Worm (Caenorhabditis elegans): ENCODE results near the gene C18E9.8.

Gene C18E9.8

DNA sequence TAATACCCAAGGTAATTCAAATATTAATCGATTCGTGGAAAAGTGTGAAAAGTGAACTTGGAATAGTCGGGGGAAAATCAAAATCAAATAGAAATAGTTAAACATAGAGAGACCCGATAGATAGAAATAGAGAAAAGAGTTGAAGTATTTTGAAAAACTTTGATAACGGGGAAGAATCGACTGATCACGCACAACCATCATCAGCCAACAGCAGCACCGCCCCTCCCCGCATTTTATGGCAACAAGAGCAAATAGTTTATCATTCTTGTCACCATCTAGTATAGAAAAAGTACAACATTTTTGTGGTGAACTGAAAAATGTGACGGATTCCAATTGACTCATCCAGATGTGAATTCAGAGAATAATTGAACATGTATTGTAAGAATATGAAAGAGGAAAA is 3.7 kb upstream of the C18E9.8 start:
- TF ChIP-seq nhr-67 (tag; optimal IDR thresholded peaks at IDR 0.05) (no peak), elt-2 (tag; optimal IDR thresholded peaks at IDR 0.05) (peak; percentile 71), ceh-16 (tag; optimal IDR thresholded peaks at IDR 0.05) (no peak), nhr-28 (tag; optimal IDR thresholded peaks at IDR 0.05) (no peak), nhr-237 (tag; optimal IDR thresholded peaks at IDR 0.05) (no peak), mdl-1 (tag; optimal IDR thresholded peaks at IDR 0.05) (no peak), skn-1 (tag; optimal IDR thresholded peaks at IDR 0.05) (no peak), elt-1 (tag; optimal IDR thresholded peaks at IDR 0.05) (no peak), nhr-23 (tag; optimal IDR thresholded peaks at IDR 0.05) (no peak), fkh-10 (GFP tag; optimal IDR thresholded peaks at IDR 0.05) (no peak), ztf-4 (tag; optimal IDR thresholded peaks at IDR 0.05) (no peak), eor-1 (tag; optimal IDR thresholded peaks at IDR 0.05) (no peak), nhr-11 (tag; optimal IDR thresholded peaks at IDR 0.05) (no peak), pqm-1 (tag; optimal IDR thresholded peaks at IDR 0.05) (peak; percentile 68), nhr-25 (tag; optimal IDR thresholded peaks at IDR 0.05) (no peak)

DNA sequence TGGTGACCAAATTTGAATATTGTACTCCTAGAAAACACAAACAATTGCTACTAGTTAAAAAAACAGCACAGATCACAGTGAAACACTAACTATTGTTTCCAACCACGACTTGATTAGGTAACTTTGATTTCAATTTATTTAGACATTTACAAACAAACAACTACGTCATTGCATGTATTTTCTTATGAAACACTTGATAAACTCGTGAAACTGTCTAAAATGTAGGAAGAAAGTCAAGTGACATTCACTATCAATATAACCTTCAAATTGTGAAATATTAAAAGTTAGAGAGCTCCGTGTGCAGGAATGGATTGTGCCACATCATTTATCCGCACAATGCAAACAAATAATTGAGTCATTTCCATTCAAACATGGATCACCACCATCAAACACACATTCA is 2.4 kb upstream of the C18E9.8 start:
- TF ChIP-seq mdl-1 (tag; optimal IDR thresholded peaks at IDR 0.05) = no peak
- TF ChIP-seq nhr-77 (tag; optimal IDR thresholded peaks at IDR 0.05) = no peak
- no peak for TF ChIP-seq ztf-11 (tag; optimal IDR thresholded peaks at IDR 0.05)
- TF ChIP-seq pqm-1 (tag; optimal IDR thresholded peaks at IDR 0.05) = peak; percentile 38
- TF ChIP-seq zag-1 (tag; optimal IDR thresholded peaks at IDR 0.05) = no peak
- TF ChIP-seq pha-4 (tag; optimal IDR thresholded peaks at IDR 0.05) = peak; percentile 65
- no peak for TF ChIP-seq lin-39 (tag; optimal IDR thresholded peaks at IDR 0.05)
- no peak for TF ChIP-seq ztf-4 (tag; optimal IDR thresholded peaks at IDR 0.05)
- peak; percentile 28 for TF ChIP-seq jun-1 (tag; optimal IDR thresholded peaks at IDR 0.05)
- TF ChIP-seq elt-2 (tag; optimal IDR thresholded peaks at IDR 0.05) = peak; percentile 43
- TF ChIP-seq unc-62 (GFP tag; optimal IDR thresholded peaks at IDR 0.05) = no peak

DNA sequence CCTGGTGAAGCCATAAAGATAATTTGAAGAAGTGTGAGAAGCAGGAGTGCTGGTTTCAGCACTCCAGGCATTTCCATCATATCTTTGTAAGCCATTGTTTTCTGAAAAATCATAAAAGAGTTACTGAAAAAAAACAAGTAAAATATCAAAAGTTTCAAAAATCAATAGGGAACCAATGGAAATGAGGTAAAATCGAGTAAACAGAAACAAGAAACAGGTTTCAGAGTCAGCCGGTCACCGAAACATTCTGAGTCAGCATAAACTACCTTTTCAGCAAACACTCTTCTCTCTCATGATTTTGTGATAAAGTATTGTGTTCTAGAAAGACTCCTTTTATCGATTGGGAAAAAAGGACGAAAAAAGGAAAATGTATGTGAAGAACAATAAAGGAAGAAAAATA is 1.6 kb upstream of the C18E9.8 start, which contains the start of gene C18E9.9:
C18E9.9 (minus strand) TSS at position 101 of the 400 bp plus-strand sequence.
- TF ChIP-seq unc-62 (GFP tag; optimal IDR thresholded peaks at IDR 0.05) (no peak), pqm-1 (tag; optimal IDR thresholded peaks at IDR 0.05) (peak; percentile 21), pha-4 (tag; optimal IDR thresholded peaks at IDR 0.05) (peak; percentile 20), ama-1 (optimal IDR thresholded peaks at IDR 0.05) (no peak), jun-1 (tag; optimal IDR thresholded peaks at IDR 0.05) (no peak), elt-2 (tag; optimal IDR thresholded peaks at IDR 0.05) (peak; percentile 12)

DNA sequence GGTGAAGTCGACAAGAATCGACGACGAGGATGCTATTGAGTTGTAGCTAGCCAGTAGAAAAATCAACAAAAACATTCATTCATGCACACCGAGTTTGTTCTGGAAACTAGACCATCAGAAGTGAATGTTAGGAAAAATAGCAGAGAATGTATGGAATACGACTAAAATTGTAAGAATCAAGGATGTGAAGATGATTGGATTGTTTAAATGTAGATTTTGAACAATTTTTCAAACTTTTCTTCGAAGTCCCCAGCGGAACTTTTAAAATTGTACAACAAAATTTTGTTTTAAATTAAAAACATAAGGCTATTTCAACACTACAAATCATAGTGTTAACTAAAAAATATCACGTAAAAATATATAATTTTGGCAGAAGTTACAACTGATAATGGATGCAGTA is 5.2 kb downstream of the C18E9.8 start, which contains the start of gene C18E9.7:
C18E9.7 (minus strand) TSS at position 101 of the 400 bp plus-strand sequence.
- no peak for TF ChIP-seq nfya-1 (tag; optimal IDR thresholded peaks at IDR 0.05; ENCODE audit: insufficient read depth)
- no peak for TF ChIP-seq hmg-11 (tag; optimal IDR thresholded peaks at IDR 0.05)
- TF ChIP-seq nhr-28 (tag; optimal IDR thresholded peaks at IDR 0.05) = no peak
- no peak for TF ChIP-seq skn-1 (tag; optimal IDR thresholded peaks at IDR 0.05)
- TF ChIP-seq jun-1 (tag; optimal IDR thresholded peaks at IDR 0.05) = no peak
- TF ChIP-seq ztf-11 (tag; optimal IDR thresholded peaks at IDR 0.05) = no peak
- TF ChIP-seq ztf-4 (tag; optimal IDR thresholded peaks at IDR 0.05) = no peak
- TF ChIP-seq ceh-82 (tag; optimal IDR thresholded peaks at IDR 0.05) = no peak

DNA sequence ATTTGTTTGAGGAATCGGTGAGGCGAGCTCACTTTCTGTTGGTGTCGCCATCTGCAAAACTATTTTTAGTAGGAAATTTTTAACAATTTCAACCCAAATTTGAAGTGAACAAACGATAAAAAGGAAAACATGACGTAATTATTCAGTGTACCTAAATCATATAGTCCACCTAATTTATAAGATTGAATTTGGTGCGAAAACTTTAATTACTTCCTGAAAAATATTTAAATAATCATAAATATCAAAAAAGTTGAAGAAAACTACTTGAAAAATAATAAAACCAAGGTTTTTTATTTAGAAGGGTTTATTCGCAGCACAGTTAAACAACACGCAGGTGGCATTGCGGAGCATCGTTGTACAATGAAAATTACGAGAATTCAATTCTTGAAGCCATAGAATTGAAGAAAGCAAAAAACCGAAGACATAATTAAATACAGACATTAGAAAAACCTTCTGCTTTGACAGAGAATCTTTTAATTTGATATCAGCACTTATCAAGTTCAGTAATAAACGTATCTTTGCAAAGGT is 14.3 kb downstream of the C18E9.8 start, which contains the start of gene tomm-40:
tomm-40 (minus strand) TSS at position 51 of the 528 bp plus-strand sequence.
- TF ChIP-seq hmg-11 (tag; optimal IDR thresholded peaks at IDR 0.05) (peak; percentile 27), ceh-28 (tag; optimal IDR thresholded peaks at IDR 0.05) (no peak), pha-4 (tag; optimal IDR thresholded peaks at IDR 0.05) (peak; percentile 4)

DNA sequence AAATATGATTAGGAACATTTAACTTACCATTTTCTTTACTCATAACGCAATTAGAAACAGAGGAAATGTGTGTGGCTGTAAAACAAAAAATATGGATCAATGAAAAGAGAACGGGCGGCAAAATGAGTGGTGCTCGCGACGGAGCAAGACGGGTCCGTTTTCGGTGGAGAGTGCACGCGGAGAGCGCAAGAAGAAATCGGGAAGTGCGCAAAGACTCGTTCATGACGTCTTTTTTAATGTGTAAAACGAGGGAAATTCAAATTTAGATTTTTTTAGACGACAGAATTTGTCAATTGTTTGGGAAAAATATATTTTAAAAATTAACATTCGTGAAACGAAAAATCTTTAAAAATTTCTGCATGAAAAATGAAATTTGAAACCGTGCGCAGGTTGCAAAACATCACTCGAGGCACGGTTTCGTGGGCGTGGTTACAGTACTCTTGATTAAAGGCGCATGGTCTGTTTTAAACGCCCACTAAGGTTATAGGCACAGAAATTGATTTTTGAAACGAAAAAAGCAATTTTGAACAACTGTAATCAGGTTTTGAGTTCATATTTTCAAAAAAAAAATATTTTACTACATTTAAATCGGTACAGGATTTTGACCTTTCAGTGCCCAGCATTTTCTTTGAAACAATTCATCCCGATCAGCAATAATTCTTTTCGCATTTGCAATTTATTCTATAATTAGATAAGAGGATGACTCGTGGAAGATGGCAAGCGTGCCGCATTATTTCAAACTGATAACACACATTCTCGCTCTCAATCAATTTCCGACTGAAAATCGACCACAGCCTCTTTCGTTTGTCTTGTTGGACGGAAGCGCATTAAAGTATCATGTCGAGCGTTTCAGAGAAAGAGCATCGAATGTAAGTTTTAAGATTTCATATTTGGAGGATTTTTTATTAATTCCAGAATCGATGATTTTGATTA is 18.3 kb downstream of the C18E9.8 start, which contains the start of the genes szy-20 and C18E9.5:
szy-20 (minus strand) TSS at position 83 of the 933 bp plus-strand sequence.
C18E9.5 (plus strand) TSS at position 730 of the 933 bp plus-strand sequence.
- peak; percentile 33 for TF ChIP-seq nhr-77 (tag; optimal IDR thresholded peaks at IDR 0.05)
- TF ChIP-seq ztf-4 (tag; optimal IDR thresholded peaks at IDR 0.05) = no peak
- TF ChIP-seq elt-2 (tag; optimal IDR thresholded peaks at IDR 0.05) = peak; percentile 76
- TF ChIP-seq pha-4 (tag; optimal IDR thresholded peaks at IDR 0.05) = peak; percentile 78
- peak; percentile 84 for TF ChIP-seq nfya-1 (tag; optimal IDR thresholded peaks at IDR 0.05; ENCODE audit: insufficient read depth)
- peak; percentile 82 for TF ChIP-seq R02D3.7 (tag; optimal IDR thresholded peaks at IDR 0.05)
- TF ChIP-seq ama-1 (optimal IDR thresholded peaks at IDR 0.05) = peak; percentile 49
- TF ChIP-seq sea-2 (GFP tag; optimal IDR thresholded peaks at IDR 0.05) = no peak
- TF ChIP-seq elt-1 (tag; optimal IDR thresholded peaks at IDR 0.05) = peak; percentile 31
- peak; percentile 81 for TF ChIP-seq lin-15B (tag; optimal IDR thresholded peaks at IDR 0.05)
- peak; percentile 57 for TF ChIP-seq lsy-12 (tag; optimal IDR thresholded peaks at IDR 0.05)
- no peak for TF ChIP-seq unc-62 (GFP tag; optimal IDR thresholded peaks at IDR 0.05)
- TF ChIP-seq nhr-12 (tag; optimal IDR thresholded peaks at IDR 0.05) = no peak
- TF ChIP-seq nhr-67 (tag; optimal IDR thresholded peaks at IDR 0.05) = no peak
- peak; percentile 27 for TF ChIP-seq nhr-25 (tag; optimal IDR thresholded peaks at IDR 0.05)
- TF ChIP-seq hmg-11 (tag; optimal IDR thresholded peaks at IDR 0.05) = peak; percentile 69
- peak; percentile 60 for TF ChIP-seq ceh-28 (tag; optimal IDR thresholded peaks at IDR 0.05)
- TF ChIP-seq nhr-23 (tag; optimal IDR thresholded peaks at IDR 0.05) = peak; percentile 71
- peak; percentile 64 for TF ChIP-seq tbx-2 (tag; optimal IDR thresholded peaks at IDR 0.05)
- peak; percentile 72 for TF ChIP-seq pqm-1 (tag; optimal IDR thresholded peaks at IDR 0.05)
- peak; percentile 18 for TF ChIP-seq skn-1 (tag; optimal IDR thresholded peaks at IDR 0.05)
- no peak for TF ChIP-seq ceh-9 (tag; optimal IDR thresholded peaks at IDR 0.05)
- no peak for TF ChIP-seq mdl-1 (tag; optimal IDR thresholded peaks at IDR 0.05)
- peak; percentile 52 for TF ChIP-seq ceh-82 (tag; optimal IDR thresholded peaks at IDR 0.05)
- peak; percentile 71 for TF ChIP-seq jun-1 (tag; optimal IDR thresholded peaks at IDR 0.05)
- peak; percentile 70 for TF ChIP-seq lin-39 (tag; optimal IDR thresholded peaks at IDR 0.05)
- peak; percentile 20 for TF ChIP-seq egl-5 (tag; optimal IDR thresholded peaks at IDR 0.05)
